Fruit fly (Drosophila melanogaster) whole organism, embryonic: Measurements from ENCODE around the gene Bhmt.
A peak's percentile ranks its signal among the peaks of the same experiment; 100 is the strongest.

Experiments used
- Asciz ChIP-seq: fragments of 200-800 bp; sonication (Bioruptor generic); optimal IDR thresholded peaks from 2 replicates; lab custom pipeline; 2017; ENCODE audit warnings: missing biosample characterization, mild to moderate bottlenecking, missing genetic modification characterization, missing genetic modification reagents
- Atf-2 ChIP-seq: fragments of 200-800 bp; sonication (Bioruptor generic); optimal IDR thresholded peaks from 2 replicates; lab custom pipeline; 2016; ENCODE audit warnings: missing biosample characterization, missing genetic modification characterization
- BEAF-32 ChIP-seq: fragments of 200-800 bp; sonication (Bioruptor generic); optimal IDR thresholded peaks from 3 replicates; lab custom pipeline; 2017; ENCODE audit warnings: missing biosample characterization, missing genetic modification characterization, mild to moderate bottlenecking, moderate library complexity, missing genetic modification reagents
- CG10209 ChIP-seq: fragments of 200-800 bp; sonication (Bioruptor generic); optimal IDR thresholded peaks from 3 replicates; lab custom pipeline; 2017; ENCODE audit warnings: missing biosample characterization, mild to moderate bottlenecking, missing genetic modification characterization, missing genetic modification reagents
- CG10267 ChIP-seq: fragments of 200-800 bp; sonication (Bioruptor generic); optimal IDR thresholded peaks from 2 replicates; lab custom pipeline; 2018; ENCODE audit warnings: missing biosample characterization, mild to moderate bottlenecking, missing genetic modification characterization, moderate library complexity
- CG10565 ChIP-seq: fragments of 200-800 bp; sonication (Bioruptor generic); optimal IDR thresholded peaks from 3 replicates; lab custom pipeline; 2016; ENCODE audit warnings: missing biosample characterization, mild to moderate bottlenecking, missing genetic modification characterization
- CG10654 ChIP-seq: fragments of 200-800 bp; sonication (Bioruptor generic); optimal IDR thresholded peaks from 2 replicates; lab custom pipeline; 2016; ENCODE audit warnings: missing biosample characterization, missing genetic modification characterization
- CG10959 ChIP-seq: fragments of 200-800 bp; sonication (Bioruptor generic); IDR thresholded peaks from 2 replicates; pipeline ENCODE4 v1.3.6; 2022; ENCODE audit warnings: missing biosample characterization, missing genetic modification characterization
- CG12769 ChIP-seq: fragments of 200-800 bp; sonication (Bioruptor generic); optimal IDR thresholded peaks from 2 replicates; lab custom pipeline; 2019; ENCODE audit warnings: missing biosample characterization, mild to moderate bottlenecking, missing genetic modification characterization, moderate library complexity
- CG13123 ChIP-seq: fragments of 200-800 bp; sonication (Bioruptor generic); optimal IDR thresholded peaks from 2 replicates; lab custom pipeline; 2016; ENCODE audit warnings: missing biosample characterization, missing genetic modification characterization
- CG13287 ChIP-seq: fragments of 200-800 bp; sonication (Bioruptor generic); IDR thresholded peaks from 2 replicates; pipeline ENCODE4 v1.3.6; 2022; ENCODE audit warnings: missing biosample characterization, missing genetic modification characterization; ENCODE audit not compliant: partially characterized antibody
- CG13894 ChIP-seq: fragments of 200-800 bp; sonication (Bioruptor generic); optimal IDR thresholded peaks from 3 replicates; lab custom pipeline; 2018; ENCODE audit warnings: missing biosample characterization, mild to moderate bottlenecking, missing genetic modification characterization, moderate library complexity
- CG15269 ChIP-seq: fragments of 200-800 bp; sonication (Bioruptor generic); optimal IDR thresholded peaks from 2 replicates; lab custom pipeline; 2018; ENCODE audit warnings: missing biosample characterization, mild to moderate bottlenecking, missing genetic modification characterization, moderate library complexity
- CG17829 ChIP-seq: fragments of 200-800 bp; optimal IDR thresholded peaks from 2 replicates; lab custom pipeline; 2019; ENCODE audit warnings: missing biosample characterization, mild to moderate bottlenecking, missing genetic modification characterization, moderate library complexity
- CG18599 ChIP-seq: fragments of 200-800 bp; sonication (Bioruptor generic); optimal IDR thresholded peaks from 3 replicates; lab custom pipeline; 2017; ENCODE audit warnings: missing biosample characterization, missing genetic modification characterization, mild to moderate bottlenecking, moderate library complexity, missing genetic modification reagents
- CG2120 ChIP-seq: fragments of 200-800 bp; sonication (Bioruptor generic); optimal IDR thresholded peaks from 3 replicates; lab custom pipeline; 2016; ENCODE audit warnings: missing biosample characterization, missing genetic modification characterization
- CG34224 ChIP-seq: fragments of 200-800 bp; sonication (Bioruptor generic); IDR thresholded peaks from 3 replicates; pipeline ENCODE4 v1.3.6; 2022; ENCODE audit warnings: missing biosample characterization, missing genetic modification characterization; ENCODE audit not compliant: partially characterized antibody
- CG7786 ChIP-seq: fragments of 200-800 bp; sonication (Bioruptor generic); optimal IDR thresholded peaks from 2 replicates; lab custom pipeline; 2016; ENCODE audit warnings: missing biosample characterization, missing genetic modification characterization
- CG8765 ChIP-seq: fragments of 200-800 bp; sonication (Bioruptor generic); IDR thresholded peaks from 2 replicates; pipeline ENCODE4 v1.3.6; 2022; ENCODE audit warnings: missing biosample characterization, missing genetic modification characterization
- Camta ChIP-seq: fragments of 200-800 bp; sonication (Bioruptor generic); optimal IDR thresholded peaks from 2 replicates; lab custom pipeline; 2016; ENCODE audit warnings: missing biosample characterization, missing genetic modification characterization
- Dbx ChIP-seq: fragments of 200-800 bp; sonication (Bioruptor generic); IDR thresholded peaks from 3 replicates; pipeline ENCODE4 v1.3.6; 2022; ENCODE audit warnings: missing biosample characterization, missing genetic modification characterization
- H15 ChIP-seq: fragments of 200-800 bp; sonication (Bioruptor generic); IDR thresholded peaks from 3 replicates; pipeline ENCODE4 v1.3.6; 2022; ENCODE audit warnings: missing biosample characterization, missing genetic modification characterization
- H2.0 ChIP-seq: fragments of 200-800 bp; sonication (Bioruptor generic); IDR thresholded peaks from 2 replicates; pipeline ENCODE4 v1.3.6; 2022; ENCODE audit warnings: missing biosample characterization, missing genetic modification characterization
- HLH54F ChIP-seq: fragments of 200-800 bp; sonication (Bioruptor generic); optimal IDR thresholded peaks from 3 replicates; lab custom pipeline; 2016; ENCODE audit warnings: missing biosample characterization, missing genetic modification characterization
- Mes4 ChIP-seq: fragments of 200-800 bp; sonication (Bioruptor generic); optimal IDR thresholded peaks from 2 replicates; lab custom pipeline; 2016; ENCODE audit warnings: missing biosample characterization, missing genetic modification characterization
- Opbp ChIP-seq: fragments of 200-800 bp; sonication (Bioruptor generic); IDR thresholded peaks from 3 replicates; pipeline ENCODE4 v1.3.6; 2022; ENCODE audit warnings: missing biosample characterization, missing genetic modification characterization; ENCODE audit not compliant: partially characterized antibody
- Optix ChIP-seq: fragments of 200-800 bp; sonication (Bioruptor generic); IDR thresholded peaks from 3 replicates; pipeline ENCODE4 v1.3.6; 2022; ENCODE audit warnings: missing biosample characterization, missing genetic modification characterization
- Poxn ChIP-seq: fragments of 200-800 bp; sonication (Bioruptor generic); IDR thresholded peaks from 2 replicates; pipeline ENCODE4 v1.3.6; 2022; ENCODE audit warnings: missing biosample characterization, missing genetic modification characterization
- Ptx1 ChIP-seq: fragments of 200-800 bp; sonication (Bioruptor generic); IDR thresholded peaks from 2 replicates; pipeline ENCODE4 v1.3.6; 2022; ENCODE audit warnings: missing biosample characterization, missing genetic modification characterization
- Sox102F ChIP-seq: fragments of 200-800 bp; sonication (Bioruptor generic); optimal IDR thresholded peaks from 2 replicates; lab custom pipeline; 2018; ENCODE audit warnings: missing biosample characterization, mild to moderate bottlenecking, missing genetic modification characterization, moderate library complexity
- Xrp1 ChIP-seq: fragments of 200-800 bp; sonication (Bioruptor generic); IDR thresholded peaks from 2 replicates; pipeline ENCODE4 v1.3.6; 2022; ENCODE audit warnings: missing biosample characterization, missing genetic modification characterization
- ac ChIP-seq: fragments of 200-800 bp; sonication (Bioruptor generic); optimal IDR thresholded peaks from 3 replicates; lab custom pipeline; 2017; ENCODE audit warnings: missing biosample characterization, mild to moderate bottlenecking, missing genetic modification characterization
- amos ChIP-seq: fragments of 200-800 bp; sonication (Bioruptor generic); IDR thresholded peaks from 2 replicates; pipeline ENCODE4 v1.3.6; 2022; ENCODE audit warnings: missing biosample characterization, missing genetic modification characterization; ENCODE audit not compliant: partially characterized antibody
- bbx ChIP-seq: fragments of 200-800 bp; sonication (Bioruptor generic); IDR thresholded peaks from 2 replicates; pipeline ENCODE4 v1.3.6; 2022; ENCODE audit warnings: missing biosample characterization, missing genetic modification characterization; ENCODE audit not compliant: partially characterized antibody
- bowl ChIP-seq: fragments of 200-800 bp; sonication (Bioruptor generic); IDR thresholded peaks from 2 replicates; pipeline ENCODE4 v1.3.6; 2022; ENCODE audit warnings: missing biosample characterization, missing genetic modification characterization
- cad ChIP-seq: fragments of >200 bp; optimal IDR thresholded peaks from 2 replicates; lab custom pipeline; 2017; ENCODE audit warnings: missing biosample characterization, missing genetic modification characterization
- cato ChIP-seq: fragments of 200-800 bp; sonication (Bioruptor generic); optimal IDR thresholded peaks from 2 replicates; lab custom pipeline; 2016; ENCODE audit warnings: missing biosample characterization, missing genetic modification characterization, borderline replicate concordance
- danr ChIP-seq: fragments of 200-800 bp; sonication (Bioruptor generic); IDR thresholded peaks from 2 replicates; pipeline ENCODE4 v1.3.6; 2022; ENCODE audit warnings: missing biosample characterization, missing genetic modification characterization
- dmrt99B ChIP-seq: fragments of 200-800 bp; sonication (Bioruptor generic); optimal IDR thresholded peaks from 2 replicates; lab custom pipeline; 2018; ENCODE audit warnings: missing biosample characterization, mild to moderate bottlenecking, missing genetic modification characterization, moderate library complexity
- fd102C ChIP-seq: fragments of 200-800 bp; sonication (Bioruptor generic); optimal IDR thresholded peaks from 2 replicates; lab custom pipeline; 2018; ENCODE audit warnings: missing biosample characterization, mild to moderate bottlenecking, missing genetic modification characterization, moderate library complexity
- hbn ChIP-seq: fragments of 200-800 bp; sonication (Bioruptor generic); IDR thresholded peaks from 2 replicates; pipeline ENCODE4 v1.3.6; 2022; ENCODE audit warnings: missing biosample characterization, missing genetic modification characterization; ENCODE audit not compliant: partially characterized antibody
- jigr1 ChIP-seq: fragments of 200-800 bp; sonication (Bioruptor generic); IDR thresholded peaks from 3 replicates; pipeline ENCODE4 v1.3.6; 2022; ENCODE audit warnings: missing biosample characterization, missing genetic modification characterization
- klu ChIP-seq: fragments of 200-800 bp; sonication (Bioruptor generic); IDR thresholded peaks from 2 replicates; pipeline ENCODE4 v1.3.6; 2022; ENCODE audit warnings: missing biosample characterization, missing genetic modification characterization
- kni ChIP-seq: fragments of 200-800 bp; sonication (Bioruptor generic); optimal IDR thresholded peaks from 3 replicates; lab custom pipeline; 2017; ENCODE audit warnings: mild to moderate bottlenecking, missing biosample characterization, missing genetic modification reagents, missing genetic modification characterization
- maf-S ChIP-seq: fragments of 200-800 bp; sonication (Bioruptor generic); optimal IDR thresholded peaks from 2 replicates; lab custom pipeline; 2016; ENCODE audit warnings: missing biosample characterization, missing genetic modification characterization
- psq ChIP-seq: fragments of 200-800 bp; sonication (Bioruptor generic); optimal IDR thresholded peaks from 2 replicates; lab custom pipeline; 2017; ENCODE audit warnings: missing biosample characterization, missing genetic modification characterization
- pzg ChIP-seq: fragments of 200-800 bp; sonication (Bioruptor generic); optimal IDR thresholded peaks from 3 replicates; lab custom pipeline; 2018; ENCODE audit warnings: missing biosample characterization, mild to moderate bottlenecking, missing genetic modification characterization, moderate library complexity
- schlank ChIP-seq: fragments of 200-800 bp; sonication (Bioruptor generic); optimal IDR thresholded peaks from 2 replicates; lab custom pipeline; 2018; ENCODE audit warnings: missing biosample characterization, mild to moderate bottlenecking, missing genetic modification characterization
- seq ChIP-seq: fragments of 200-800 bp; sonication (Bioruptor generic); IDR thresholded peaks from 2 replicates; pipeline ENCODE4 v1.3.6; 2022; ENCODE audit warnings: missing biosample characterization, missing genetic modification characterization
- stwl ChIP-seq: fragments of 200-800 bp; sonication (Bioruptor generic); optimal IDR thresholded peaks from 3 replicates; lab custom pipeline; 2018; ENCODE audit warnings: missing biosample characterization, mild to moderate bottlenecking, missing genetic modification characterization, moderate library complexity
- ttk ChIP-seq: fragments of 200-800 bp; sonication (Bioruptor generic); IDR thresholded peaks from 2 replicates; pipeline ENCODE4 v2.1.2; 2022; ENCODE audit warnings: missing biosample characterization, missing genetic modification characterization

Gene Bhmt

dm6 chr2L:18948724-18949108 lies 8.4 kb downstream of the Bhmt start, which contains the start of gene CG10428 (continued):
- no peak for TF ChIP-seq kni (GFP tag; lab: Kevin White, UChicago)
- TF ChIP-seq bbx (GFP tag; lab: Robert Waterston, UW), result peak; percentile 67
- TF ChIP-seq Atf-2 (GFP tag; lab: Kevin White, UChicago), result no peak
- no peak for TF ChIP-seq seq (GFP tag; lab: Robert Waterston, UW)
- no peak for TF ChIP-seq Asciz (GFP tag; lab: Kevin White, UChicago)
- no peak for TF ChIP-seq CG10654 (GFP tag; lab: Kevin White, UChicago)
- no peak for TF ChIP-seq ttk (GFP tag; lab: Robert Waterston, UW)
- peak; percentile 23 for TF ChIP-seq stwl
- no peak for TF ChIP-seq Ptx1 (GFP tag; lab: Robert Waterston, UW)
- peak; percentile 61; the same call in 1 of the 2 replicates for TF ChIP-seq CG13287 (GFP tag; lab: Robert Waterston, UW)
- no peak for TF ChIP-seq CG13894 (tag; lab: Kevin White, UChicago)
- no peak for TF ChIP-seq CG12769 (tag; lab: Kevin White, UChicago)
- TF ChIP-seq CG18599 (GFP tag; lab: Kevin White, UChicago), result no peak
- TF ChIP-seq CG8765 (GFP tag; lab: Robert Waterston, UW), result no peak
- TF ChIP-seq CG34224 (GFP tag; lab: Robert Waterston, UW), result 0 out of 3 replicates have a peak, but pooled peaks have one; percentile 48
- TF ChIP-seq Camta (GFP tag; lab: Kevin White, UChicago), result no peak
- no peak for TF ChIP-seq CG10565 (GFP tag; lab: Kevin White, UChicago)
- TF ChIP-seq H15, result no peak
- peak; percentile 56; the same call in 1 of the 2 replicates for TF ChIP-seq hbn (GFP tag; lab: Robert Waterston, UW)
- TF ChIP-seq cato (GFP tag; lab: Kevin White, UChicago), result no peak
- no peak for TF ChIP-seq maf-S (GFP tag; lab: Kevin White, UChicago)
- TF ChIP-seq CG2120, result no peak
- no peak for TF ChIP-seq Mes4 (GFP tag; lab: Kevin White, UChicago)
- TF ChIP-seq fd102C (GFP tag; lab: Kevin White, UChicago), result no peak
- no peak for TF ChIP-seq schlank
- TF ChIP-seq psq (GFP tag; lab: Kevin White, UChicago), result no peak
- no peak for TF ChIP-seq CG10267 (tag; lab: Kevin White, UChicago)
- no peak for TF ChIP-seq HLH54F (GFP tag; lab: Kevin White, UChicago)
- TF ChIP-seq jigr1 (GFP tag; lab: Robert Waterston, UW), result no peak
- TF ChIP-seq Optix (GFP tag; lab: Robert Waterston, UW), result no peak
- no peak for TF ChIP-seq klu (GFP tag; lab: Robert Waterston, UW)
- TF ChIP-seq ac (GFP tag; lab: Kevin White, UChicago), result no peak
- TF ChIP-seq CG13123 (GFP tag; lab: Kevin White, UChicago), result no peak
- no peak for TF ChIP-seq cad (GFP tag; lab: Kevin White, UChicago)
- TF ChIP-seq Dbx (GFP tag; lab: Robert Waterston, UW), result no peak
- no peak for TF ChIP-seq CG7786 (GFP tag; lab: Kevin White, UChicago)
- TF ChIP-seq Poxn (GFP tag; lab: Robert Waterston, UW), result no peak
- no peak for TF ChIP-seq Sox102F (GFP tag; lab: Kevin White, UChicago)
- peak; percentile 55 for TF ChIP-seq BEAF-32 (GFP tag; lab: Kevin White, UChicago)
- no peak for TF ChIP-seq CG17829 (tag; lab: Kevin White, UChicago)
- TF ChIP-seq bowl, result no peak
- TF ChIP-seq CG10959 (GFP tag; lab: Robert Waterston, UW), result no peak
- peak; percentile 69 for TF ChIP-seq pzg
- TF ChIP-seq dmrt99B (tag; lab: Kevin White, UChicago), result no peak
- TF ChIP-seq CG10209, result no peak
- TF ChIP-seq CG15269 (tag; lab: Kevin White, UChicago), result no peak
- TF ChIP-seq H2.0 (GFP tag; lab: Robert Waterston, UW), result no peak
- no peak for TF ChIP-seq Xrp1
- TF ChIP-seq amos (GFP tag; lab: Robert Waterston, UW), result peak; percentile 38; the same call in 1 of the 2 replicates
- peak; percentile 45; the same call in 1 of the 3 replicates for TF ChIP-seq Opbp (GFP tag; lab: Robert Waterston, UW)
- no peak for TF ChIP-seq danr
